Worm (Caenorhabditis elegans): ENCODE data around the gene C48B4.3.

Gene C48B4.3

DNA sequence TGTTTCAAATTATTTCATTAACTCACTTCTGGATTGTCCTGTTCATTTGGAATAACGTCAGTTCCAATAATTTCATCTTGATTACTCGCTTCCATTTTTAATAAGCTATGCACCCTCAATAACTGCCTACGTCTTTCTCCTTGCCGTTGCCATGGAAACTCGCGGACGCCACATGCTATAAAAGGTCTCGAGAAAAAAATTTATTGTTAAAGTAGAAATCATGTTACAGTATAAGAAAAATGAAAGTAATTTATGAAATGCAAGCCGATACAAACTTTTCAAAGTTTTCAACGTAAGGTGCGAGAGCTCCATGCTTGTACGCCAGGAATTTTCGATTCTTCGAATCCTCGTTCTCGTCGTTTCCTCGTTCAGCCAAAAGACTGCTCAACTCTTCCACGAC lies 29.9 kb upstream of the C48B4.3 start, which contains the start of gene bbs-4:
Gene bbs-4 (minus strand): TSS at position 101 of the 400 bp plus-strand sequence.
- no peak for TF ChIP-seq duxl-1 (tag; optimal IDR thresholded peaks at IDR 0.05; ENCODE audit: poor library complexity)
- no peak for TF ChIP-seq nhr-76 (tag; optimal IDR thresholded peaks at IDR 0.05)
- TF ChIP-seq fos-1 (tag; optimal IDR thresholded peaks at IDR 0.05) = no peak
- TF ChIP-seq ces-1 (GFP tag; optimal IDR thresholded peaks at IDR 0.05) = no peak
- TF ChIP-seq Y75B8A.6 (GFP tag; IDR thresholded peaks at IDR 0.05) = no peak
- no peak for TF ChIP-seq aha-1 (tag)

DNA sequence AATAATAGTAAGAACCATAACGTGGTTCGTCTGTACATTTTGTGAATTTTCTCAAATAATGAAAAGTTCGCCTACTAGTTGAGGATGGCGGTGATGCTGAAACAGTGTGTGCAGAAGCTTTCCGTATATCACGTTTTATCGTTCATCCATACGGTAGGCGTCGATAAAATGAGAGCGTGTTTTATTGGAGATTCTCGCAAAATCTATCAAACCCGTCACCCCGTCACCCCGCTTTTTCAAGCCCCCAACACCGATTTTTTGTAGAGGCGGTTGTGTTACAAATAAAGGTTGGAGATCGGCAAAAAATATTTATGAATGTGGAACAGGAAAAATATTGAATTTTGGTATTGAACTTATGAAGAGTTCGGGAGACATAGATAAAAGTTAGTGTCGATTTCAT lies 26.5 kb upstream of the C48B4.3 start, which contains the start of gene clec-161:
Gene clec-161 (minus strand): TSS at position 101 of the 400 bp plus-strand sequence.
- TF ChIP-seq unc-62 (GFP tag; optimal IDR thresholded peaks at IDR 0.05 in 1 of 2) (peak in 1 of 2 experiments; percentile 43), unc-62 (tag; optimal IDR thresholded peaks at IDR 0.05) (no peak), daf-8 (GFP tag; IDR thresholded peaks at IDR 0.05) (no peak), vab-7 (GFP tag; IDR thresholded peaks at IDR 0.05) (no peak), dmd-6 (GFP tag; IDR thresholded peaks at IDR 0.05) (no peak), nhr-6 (tag; optimal IDR thresholded peaks at IDR 0.05) (no peak), nhr-237 (tag; optimal IDR thresholded peaks at IDR 0.05) (no peak)

DNA sequence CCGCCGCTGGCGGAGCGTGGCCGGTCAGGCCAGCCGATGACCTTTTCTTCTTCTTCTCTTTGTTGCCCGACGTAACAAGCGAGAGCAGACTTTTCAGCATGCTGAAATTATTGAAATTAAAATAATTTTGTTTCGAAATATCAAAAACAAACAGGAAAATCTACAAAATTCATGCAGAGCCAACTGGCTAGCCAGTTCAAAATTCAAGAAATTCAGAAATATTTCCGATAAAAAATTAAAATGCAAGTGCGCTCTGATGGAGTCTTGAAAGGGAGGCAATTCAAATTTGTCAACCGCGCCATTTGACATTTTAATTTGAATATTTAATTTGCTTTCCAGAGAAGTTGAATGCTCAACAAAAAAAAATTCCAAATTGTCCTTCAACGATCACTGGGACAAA lies 18.5 kb upstream of the C48B4.3 start, which contains the start of gene F58A4.2:
Gene F58A4.2 (minus strand): TSS at position 101 of the 400 bp plus-strand sequence.
- TF ChIP-seq F49E8.2 (tag; optimal IDR thresholded peaks at IDR 0.05; ENCODE audit: borderline replicate concordance) (no peak), daf-16 (GFP tag; optimal IDR thresholded peaks at IDR 0.05) (no peak), daf-16 (tag; optimal IDR thresholded peaks at IDR 0.05) (no peak), lim-7 (GFP tag; IDR thresholded peaks at IDR 0.05) (no peak), ceh-32 (tag; optimal IDR thresholded peaks at IDR 0.05; ENCODE audit: poor library complexity) (no peak), T20F7.1 (GFP tag; optimal IDR thresholded peaks at IDR 0.05) (no peak), dmd-8 (GFP tag; IDR thresholded peaks at IDR 0.05) (no peak), unc-39 (tag; optimal IDR thresholded peaks at IDR 0.05) (no peak), lin-29 (GFP tag; IDR thresholded peaks at IDR 0.05) (no peak), Y105C5A.15 (GFP tag; IDR thresholded peaks at IDR 0.05) (no peak)

DNA sequence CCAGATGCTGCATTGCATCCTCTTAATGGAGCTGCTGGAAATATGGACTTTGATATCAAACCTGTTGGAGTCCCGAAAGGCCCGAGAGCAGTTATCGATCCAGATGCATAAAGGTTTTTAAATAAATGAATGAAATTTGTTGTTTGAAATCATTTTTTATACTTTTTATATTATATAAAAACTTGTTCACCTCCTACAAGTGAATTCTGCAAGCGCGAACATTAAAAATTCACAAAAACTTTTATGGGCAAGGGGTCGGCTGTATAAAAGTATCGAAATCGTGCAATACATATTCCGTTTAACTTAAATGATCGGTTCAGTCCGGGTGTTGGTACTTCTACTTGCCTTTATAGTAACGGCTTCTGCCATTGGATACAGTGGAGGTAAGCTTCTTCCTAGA lies 16.0 kb upstream of the C48B4.3 start, which contains the start of gene F58A4.1:
Gene F58A4.1 (plus strand): TSS at position 301 of the 400 bp plus-strand sequence.
- no peak for TF ChIP-seq hlh-11 (tag; optimal IDR thresholded peaks at IDR 0.05)
- no peak for TF ChIP-seq pha-4 (GFP tag; IDR thresholded peaks at IDR 0.05)
- no peak for TF ChIP-seq pha-4 (tag; optimal IDR thresholded peaks at IDR 0.05)
- TF ChIP-seq hlh-30 (tag; optimal IDR thresholded peaks at IDR 0.05; ENCODE audit: insufficient read depth) = no peak
- no peak for TF ChIP-seq arid-1 (GFP tag; conservative IDR thresholded peaks at IDR 0.05)
- TF ChIP-seq fkh-10 (GFP tag; optimal IDR thresholded peaks at IDR 0.05) = no peak
- no peak for TF ChIP-seq daf-19 (GFP tag; conservative IDR thresholded peaks at IDR 0.05)
- TF ChIP-seq nhr-41 (GFP tag; IDR thresholded peaks at IDR 0.05) = no peak
- no peak for TF ChIP-seq F49E8.2 (tag; optimal IDR thresholded peaks at IDR 0.05; ENCODE audit: borderline replicate concordance)
- TF ChIP-seq ceh-44 (GFP tag; IDR thresholded peaks at IDR 0.05) = no peak
- TF ChIP-seq unc-62 (GFP tag; optimal IDR thresholded peaks at IDR 0.05 in 1 of 2) = no peak
- TF ChIP-seq unc-62 (tag; optimal IDR thresholded peaks at IDR 0.05) = no peak
- TF ChIP-seq php-3 (GFP tag; IDR thresholded peaks at IDR 0.05) = no peak
- TF ChIP-seq zfp-3 (GFP tag; conservative IDR thresholded peaks at IDR 0.05) = no peak
- no peak for TF ChIP-seq pqm-1 (tag; optimal IDR thresholded peaks at IDR 0.05)
- TF ChIP-seq zip-2 (tag; optimal IDR thresholded peaks at IDR 0.05) = no peak
- no peak for TF ChIP-seq F10B5.3 (tag; optimal IDR thresholded peaks at IDR 0.05)
- TF ChIP-seq dmd-9 (GFP tag; IDR thresholded peaks at IDR 0.05) = no peak

Measured in whole organism, L4 larva.